Worm (Caenorhabditis elegans) whole organism, late embryonic: ENCODE data around the gene anp-1.

ENCODE experiments used
- C08G9.2 ChIP-seq: sonication (generic microtip); optimal IDR thresholded peaks from 2 replicates; lab custom pipeline; 2016; ENCODE audit warnings: mild to moderate bottlenecking, missing genetic modification characterization, moderate library complexity, missing compliant biosample characterization
- K02D7.2 ChIP-seq: sonication (generic microtip); optimal IDR thresholded peaks from 2 replicates; lab custom pipeline; 2017; ENCODE audit warnings: mild to moderate bottlenecking, missing genetic modification characterization, missing compliant biosample characterization
- T23F11.4 ChIP-seq: fragments of 200-800 bp; sonication (Bioruptor generic); optimal IDR thresholded peaks from 2 replicates; lab custom pipeline; 2018; ENCODE audit warnings: mild to moderate bottlenecking, missing genetic modification characterization, missing compliant biosample characterization
- ceh-14 ChIP-seq: sonication (generic microtip); optimal IDR thresholded peaks from 2 replicates; lab custom pipeline; 2016; ENCODE audit warnings: missing genotype, missing genetic modification characterization, missing compliant biosample characterization
- ceh-19 ChIP-seq: fragments of 200-800 bp; sonication (Bioruptor generic); optimal IDR thresholded peaks from 2 replicates; lab custom pipeline; 2018; ENCODE audit warnings: mild to moderate bottlenecking, missing genetic modification characterization, missing compliant biosample characterization
- ceh-22 ChIP-seq: sonication (generic microtip); optimal IDR thresholded peaks from 2 replicates; lab custom pipeline; 2017; ENCODE audit warnings: missing biosample characterization, missing genetic modification characterization
- ceh-24 ChIP-seq: sonication (generic microtip); optimal IDR thresholded peaks from 2 replicates; lab custom pipeline; 2016; ENCODE audit warnings: mild to moderate bottlenecking, missing genetic modification characterization, missing compliant biosample characterization
- ceh-30 ChIP-seq: fragments of 150-350 bp; optimal IDR thresholded peaks from 2 replicates; lab custom pipeline; 2014; ENCODE audit warnings: missing biosample characterization, missing genetic modification characterization
- ceh-31 ChIP-seq: sonication (generic microtip); optimal IDR thresholded peaks from 2 replicates; lab custom pipeline; 2016; ENCODE audit warnings: missing genetic modification characterization, missing compliant biosample characterization
- ceh-34 ChIP-seq: sonication (generic microtip); optimal IDR thresholded peaks from 2 replicates; lab custom pipeline; 2016; ENCODE audit warnings: mild to moderate bottlenecking, missing genetic modification characterization, missing compliant biosample characterization
- ceh-48 ChIP-seq: sonication (generic microtip); optimal IDR thresholded peaks from 2 replicates; lab custom pipeline; 2016; ENCODE audit warnings: missing genetic modification characterization, inconsistent platforms, missing compliant biosample characterization
- dmd-4 ChIP-seq: sonication (generic microtip); optimal IDR thresholded peaks from 2 replicates; lab custom pipeline; 2016; ENCODE audit warnings: borderline replicate concordance, missing genetic modification characterization, missing compliant biosample characterization
- dve-1 ChIP-seq: sonication (generic microtip); optimal IDR thresholded peaks from 2 replicates; lab custom pipeline; 2017; ENCODE audit warnings: antibody characterized with exemption, mild to moderate bottlenecking, missing genetic modification characterization, missing compliant biosample characterization
- elt-2 ChIP-seq: sonication (generic microtip); optimal IDR thresholded peaks from 2 replicates; lab custom pipeline; 2016; ENCODE audit warnings: missing genetic modification reagents, missing genetic modification characterization, missing compliant biosample characterization
- elt-4 ChIP-seq: sonication (generic microtip); optimal IDR thresholded peaks from 2 replicates; lab custom pipeline; 2016; ENCODE audit warnings: missing genetic modification characterization, missing compliant biosample characterization
- ets-4 ChIP-seq: sonication (generic microtip); optimal IDR thresholded peaks from 2 replicates; lab custom pipeline; 2016; ENCODE audit warnings: missing genetic modification characterization, missing compliant biosample characterization
- fkh-6 ChIP-seq: sonication (generic microtip); optimal IDR thresholded peaks from 2 replicates; lab custom pipeline; 2016; ENCODE audit warnings: missing genetic modification characterization, missing compliant biosample characterization
- hlh-15 ChIP-seq: sonication (generic microtip); optimal IDR thresholded peaks from 2 replicates; lab custom pipeline; 2016; ENCODE audit warnings: missing genetic modification characterization, missing compliant biosample characterization
- hlh-30 ChIP-seq: sonication (generic microtip); optimal IDR thresholded peaks from 2 replicates; lab custom pipeline; 2017; ENCODE audit warnings: antibody characterized with exemption, missing genetic modification characterization, missing compliant biosample characterization; ENCODE audit not compliant: insufficient read depth
- hlh-6 ChIP-seq: sonication (generic microtip); optimal IDR thresholded peaks from 2 replicates; lab custom pipeline; 2016; ENCODE audit warnings: missing genotype, missing genetic modification characterization, missing compliant biosample characterization
- lim-6 ChIP-seq: sonication (generic microtip); optimal IDR thresholded peaks from 2 replicates; lab custom pipeline; 2016; ENCODE audit warnings: missing genetic modification characterization, missing compliant biosample characterization
- lin-11 ChIP-seq: fragments of 200-800 bp; sonication (Bioruptor generic); optimal IDR thresholded peaks from 2 replicates; lab custom pipeline; 2018; ENCODE audit warnings: mild to moderate bottlenecking, missing genetic modification characterization, missing compliant biosample characterization
- madf-2 ChIP-seq: sonication (generic microtip); optimal IDR thresholded peaks from 2 replicates; lab custom pipeline; 2017; ENCODE audit warnings: missing genetic modification characterization, missing compliant biosample characterization
- nfya-1 ChIP-seq: sonication (generic microtip); optimal IDR thresholded peaks from 2 replicates; lab custom pipeline; 2017; ENCODE audit warnings: missing genetic modification characterization, mild to moderate bottlenecking, missing compliant biosample characterization, antibody characterized with exemption, moderate library complexity
- npax-4 ChIP-seq: sonication (generic microtip); optimal IDR thresholded peaks from 2 replicates; lab custom pipeline; 2016; ENCODE audit warnings: missing genetic modification characterization, missing compliant biosample characterization
- odd-2 ChIP-seq: sonication (generic microtip); optimal IDR thresholded peaks from 2 replicates; lab custom pipeline; 2017; ENCODE audit warnings: antibody characterized with exemption, mild to moderate bottlenecking, missing genetic modification characterization, missing compliant biosample characterization
- pag-3 ChIP-seq: sonication (generic microtip); optimal IDR thresholded peaks from 2 replicates; lab custom pipeline; 2016; ENCODE audit warnings: missing compliant biosample characterization, missing genetic modification characterization, borderline replicate concordance
- pax-1 ChIP-seq: fragments of 150-350 bp; optimal IDR thresholded peaks from 2 replicates; lab custom pipeline; 2014; ENCODE audit warnings: missing biosample characterization, missing genetic modification characterization
- pha-2 ChIP-seq: sonication (generic microtip); optimal IDR thresholded peaks from 2 replicates; lab custom pipeline; 2017; ENCODE audit warnings: mild to moderate bottlenecking, missing genetic modification characterization, missing compliant biosample characterization
- pha-4 ChIP-seq: fragments of 150-350 bp; optimal IDR thresholded peaks from 2 replicates; lab custom pipeline; 2018; ENCODE audit warnings: missing biosample characterization, missing genetic modification reagents, missing genetic modification characterization
- pros-1 ChIP-seq: fragments of 150-350 bp; optimal IDR thresholded peaks from 2 replicates; lab custom pipeline; 2014; ENCODE audit warnings: missing biosample characterization, missing genetic modification reagents, missing genetic modification characterization
- ref-2 ChIP-seq: sonication (generic microtip); optimal IDR thresholded peaks from 2 replicates; lab custom pipeline; 2016; ENCODE audit warnings: missing genetic modification characterization, missing compliant biosample characterization
- sdc-2 ChIP-seq: sonication (generic microtip); optimal IDR thresholded peaks from 2 replicates; lab custom pipeline; 2016; ENCODE audit warnings: missing genotype, missing genetic modification characterization, missing compliant biosample characterization
- sox-2 ChIP-seq: fragments of 200-800 bp; sonication (Bioruptor generic); IDR thresholded peaks from 2 replicates; pipeline ENCODE4 v1.3.6; 2022; ENCODE audit warnings: missing genetic modification reagents, missing genetic modification characterization, missing compliant biosample characterization
- syd-9 ChIP-seq: sonication (generic microtip); optimal IDR thresholded peaks from 2 replicates; lab custom pipeline; 2016; ENCODE audit warnings: mild to moderate bottlenecking, missing genetic modification characterization, moderate library complexity, missing compliant biosample characterization
- tbx-2 ChIP-seq: sonication (generic microtip); optimal IDR thresholded peaks from 2 replicates; lab custom pipeline; 2016; ENCODE audit warnings: missing genetic modification characterization, missing compliant biosample characterization
- tbx-7 ChIP-seq: sonication (generic microtip); optimal IDR thresholded peaks from 2 replicates; lab custom pipeline; 2016; ENCODE audit warnings: missing genotype, missing genetic modification characterization, missing compliant biosample characterization
- unc-3 ChIP-seq, 2 experiments: fragments of 200-800 bp in 1 of 2; sonication (Bioruptor generic) in 1 of 2; sonication (generic microtip) in 1 of 2; conservative IDR thresholded peaks in 1 of 2; optimal IDR thresholded peaks in 1 of 2; 2 replicates each; pipeline versions ENCODE4 v1.3.6 to Lab custom; 2016 to 2022; ENCODE audit warnings: missing compliant biosample characterization in 2 of 2, missing genetic modification characterization in 2 of 2, missing genetic modification reagents in 1 of 2
- unc-42 ChIP-seq: sonication (generic microtip); optimal IDR thresholded peaks from 2 replicates; lab custom pipeline; 2016; ENCODE audit warnings: missing genotype, missing genetic modification characterization, missing compliant biosample characterization
- unc-55 ChIP-seq: sonication (generic microtip); optimal IDR thresholded peaks from 2 replicates; lab custom pipeline; 2017; ENCODE audit warnings: missing biosample characterization, missing genetic modification reagents, missing genetic modification characterization
- unc-86 ChIP-seq: sonication (generic microtip); optimal IDR thresholded peaks from 2 replicates; lab custom pipeline; 2016; ENCODE audit warnings: missing genetic modification characterization, missing compliant biosample characterization
- zip-5 ChIP-seq: sonication (generic microtip); optimal IDR thresholded peaks from 2 replicates; lab custom pipeline; 2016; ENCODE audit warnings: missing genetic modification characterization, missing compliant biosample characterization
- ztf-16 ChIP-seq: sonication (generic microtip); optimal IDR thresholded peaks from 2 replicates; lab custom pipeline; 2017; ENCODE audit warnings: missing genetic modification characterization, missing compliant biosample characterization

The anp-1 gene

ce11 chrV:12869948-12870347 lies 10.7 kb downstream of the anp-1 start, which contains the start of gene T07F10.3 (continued):
- TF ChIP-seq zip-5 (tag; lab: Kevin White, UChicago) (peak; percentile 92), unc-55 (GFP tag; lab: Kevin White, UChicago) (no peak), nfya-1 (tag; lab: Kevin White, UChicago) (peak; percentile 35), unc-86 (tag; lab: Kevin White, UChicago) (peak; percentile 66), lin-11 (no peak), ref-2 (tag; lab: Kevin White, UChicago) (peak; percentile 96)
- TF ChIP-seq, all 69 proteins: peak for 34

DNA sequence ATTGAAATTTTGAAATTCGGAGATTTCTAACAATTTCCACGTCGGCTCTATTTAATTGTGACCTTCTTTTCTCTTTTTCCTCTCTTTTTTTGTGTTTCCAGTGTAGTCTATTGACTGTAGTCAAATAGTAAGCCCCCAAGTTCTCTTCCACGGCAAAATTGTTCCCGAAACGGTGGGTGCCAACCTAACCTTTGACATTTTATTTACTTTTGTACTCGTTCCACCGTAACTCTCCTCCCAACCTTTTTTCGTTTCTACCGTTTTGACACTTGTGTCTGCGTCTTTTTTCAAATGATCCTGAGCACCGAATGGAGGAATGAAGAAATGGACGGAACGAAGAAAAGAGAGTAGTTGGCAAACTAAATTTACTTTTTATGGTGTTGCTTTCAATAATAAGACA lies 11.5 kb downstream of the anp-1 start:
- no peak for TF ChIP-seq ceh-14 (tag; lab: Kevin White, UChicago)
- no peak for TF ChIP-seq syd-9 (tag; lab: Kevin White, UChicago)
- TF ChIP-seq fkh-6 (tag; lab: Kevin White, UChicago): no peak
- TF ChIP-seq, all 69 proteins: peak for 0

- TF ChIP-seq pha-4 (no peak), ztf-16 (tag; lab: Kevin White, UChicago) (no peak), odd-2 (tag; lab: Kevin White, UChicago) (no peak), ceh-22 (tag; lab: Kevin White, UChicago) (no peak), dve-1 (tag; lab: Kevin White, UChicago) (no peak), unc-3 (GFP tag; conservative IDR thresholded peaks at IDR 0.05; lab: Robert Waterston, UW) (no peak), unc-3 (tag; optimal IDR thresholded peaks at IDR 0.05; lab: Kevin White, UChicago) (no peak), zip-5 (tag; lab: Kevin White, UChicago) (no peak), ceh-30 (tag; lab: Kevin White, UChicago) (no peak), unc-55 (GFP tag; lab: Kevin White, UChicago) (no peak), sox-2 (GFP tag; lab: Robert Waterston, UW) (no peak), fkh-6 (tag; lab: Kevin White, UChicago) (no peak), ceh-34 (tag; lab: Kevin White, UChicago) (no peak), dmd-4 (tag; lab: Kevin White, UChicago) (no peak), madf-2 (tag; lab: Kevin White, UChicago) (no peak), ceh-31 (tag; lab: Kevin White, UChicago) (no peak), hlh-6 (no peak)
- TF ChIP-seq, all 69 proteins: peak for 0
Observed at ce11 chrV:12871753-12872152, 12.5 kb downstream of the anp-1 start, which contains the start of gene bus-19. Gene bus-19, plus strand, starts transcription at chrV:12872053.

DNA sequence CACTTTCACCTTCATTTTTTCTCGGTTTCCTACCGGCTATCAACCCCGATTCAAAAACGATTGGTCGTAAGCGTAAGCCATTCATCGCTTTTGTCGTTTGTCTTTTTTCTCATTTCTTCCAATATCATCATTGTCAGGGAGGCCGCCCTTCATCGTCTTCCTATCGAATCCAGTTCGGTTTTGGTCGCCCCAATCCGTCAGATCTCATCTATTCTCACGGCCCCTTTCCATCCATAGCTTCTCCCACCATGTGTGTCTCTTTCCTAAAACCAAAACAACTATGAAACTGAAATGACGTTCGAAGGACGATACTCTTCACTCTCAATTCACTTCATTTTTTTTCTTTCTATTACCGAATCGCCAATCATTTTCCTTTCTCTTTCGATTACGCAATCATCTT lies 16.6 kb downstream of the anp-1 start:
- TF ChIP-seq tbx-2 (no peak), tbx-7 (no peak), unc-3 (GFP tag; conservative IDR thresholded peaks at IDR 0.05; lab: Robert Waterston, UW) (no peak), unc-3 (tag; optimal IDR thresholded peaks at IDR 0.05; lab: Kevin White, UChicago) (no peak), hlh-6 (no peak), pha-2 (no peak), ceh-30 (tag; lab: Kevin White, UChicago) (no peak), ceh-48 (tag; lab: Kevin White, UChicago) (no peak), C08G9.2 (no peak), dve-1 (tag; lab: Kevin White, UChicago) (no peak), unc-42 (tag; lab: Kevin White, UChicago) (no peak), lim-6 (tag; lab: Kevin White, UChicago) (no peak), npax-4 (tag; lab: Kevin White, UChicago) (no peak), hlh-15 (tag; lab: Kevin White, UChicago) (no peak), pros-1 (no peak), ets-4 (no peak), pag-3 (tag; lab: Kevin White, UChicago) (no peak), ceh-31 (tag; lab: Kevin White, UChicago) (no peak)
- TF ChIP-seq, all 69 proteins: peak for 0

DNA sequence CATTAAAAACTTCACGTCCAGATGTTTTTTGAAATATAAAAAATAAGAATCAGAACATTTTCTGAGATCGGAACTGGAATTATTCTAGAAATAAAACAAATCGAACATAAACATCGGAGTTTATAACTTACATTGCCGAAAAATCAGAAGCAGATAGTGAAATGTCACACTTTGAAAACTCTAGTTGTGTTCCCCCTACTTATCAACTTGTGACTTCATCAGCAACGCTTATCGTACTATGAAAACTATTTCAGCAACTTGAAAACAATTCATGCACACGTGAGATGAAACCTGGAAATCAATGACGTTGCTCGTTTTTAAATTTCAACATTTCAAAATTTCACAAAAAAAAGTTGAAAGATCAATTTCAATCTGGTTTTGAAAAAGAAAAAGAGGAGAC lies 17.5 kb downstream of the anp-1 start:
- TF ChIP-seq ceh-31 (tag; lab: Kevin White, UChicago) (no peak), zip-5 (tag; lab: Kevin White, UChicago) (no peak), ceh-19 (GFP tag; lab: Kevin White, UChicago) (no peak), unc-55 (GFP tag; lab: Kevin White, UChicago) (no peak), ets-4 (no peak), elt-2 (tag; lab: Kevin White, UChicago) (no peak), T23F11.4 (GFP tag; lab: Kevin White, UChicago) (no peak), K02D7.2 (no peak), ceh-48 (tag; lab: Kevin White, UChicago) (no peak), pax-1 (no peak), pha-2 (no peak), unc-86 (tag; lab: Kevin White, UChicago) (no peak), pros-1 (no peak), ceh-24 (tag; lab: Kevin White, UChicago) (no peak), elt-4 (no peak), sdc-2 (tag; lab: Kevin White, UChicago) (no peak), hlh-30 (tag; lab: Kevin White, UChicago) (no peak), tbx-7 (no peak)
